Worm (Caenorhabditis elegans) whole organism, L3 larva: ENCODE results near the gene F38A5.2.

Experiments used
- aly-2 ChIP-seq: fragments of 150-350 bp; optimal IDR thresholded peaks from 2 replicates; lab custom pipeline; 2014; ENCODE audit warnings: missing biosample characterization, missing genetic modification characterization
- lin-39 ChIP-seq: fragments of 150-350 bp; optimal IDR thresholded peaks from 2 replicates; lab custom pipeline; 2018; ENCODE audit warnings: missing biosample characterization, missing genetic modification reagents, missing genetic modification characterization
- nhr-237 ChIP-seq: fragments of 150-350 bp; optimal IDR thresholded peaks from 2 replicates; lab custom pipeline; 2014; ENCODE audit warnings: missing biosample characterization, missing genetic modification characterization
- nhr-67 ChIP-seq: fragments of 150-350 bp; optimal IDR thresholded peaks from 2 replicates; lab custom pipeline; 2014; ENCODE audit warnings: missing biosample characterization, missing genetic modification characterization
- tbx-2 ChIP-seq: sonication (generic microtip); optimal IDR thresholded peaks from 2 replicates; lab custom pipeline; 2016; ENCODE audit warnings: mild to moderate bottlenecking, missing genetic modification characterization, missing compliant biosample characterization

ce11 chrIV:6555388-6556330 lies 29.5 kb downstream of the F38A5.2 start, which contains the start of gene paqr-1:
- no peak for TF ChIP-seq nhr-237
- no peak for TF ChIP-seq nhr-67 (tag; lab: Kevin White, UChicago)
- peak; percentile 16 for TF ChIP-seq lin-39 (tag; lab: Kevin White, UChicago)
- no peak for TF ChIP-seq tbx-2 (tag; lab: Kevin White, UChicago)
- TF ChIP-seq aly-2 (tag; lab: Kevin White, UChicago): no peak
